Fruit fly (Drosophila melanogaster): ENCODE data around the gene CG34011.

Gene CG34011

DNA sequence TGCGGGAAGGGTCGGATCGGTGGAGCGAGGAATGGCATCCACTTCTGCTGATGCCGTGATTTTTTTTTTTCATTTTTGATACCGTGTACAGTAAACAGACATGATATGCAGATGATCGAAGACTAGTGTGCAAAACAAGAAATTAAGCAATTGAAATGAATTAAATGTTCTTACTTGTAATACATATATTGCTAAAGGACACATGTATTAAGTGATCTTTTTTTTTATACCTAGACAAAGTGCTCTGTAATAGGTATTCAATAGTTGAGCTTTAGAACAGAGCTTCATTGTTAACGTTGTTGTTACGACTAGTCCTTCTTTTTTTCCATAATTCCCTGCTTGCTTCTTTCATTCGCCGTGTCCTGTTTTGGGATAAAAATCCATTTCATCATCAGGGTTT is 34.9 kb downstream of the CG34011 start:
- TF ChIP-seq CG17801 (GFP tag; optimal IDR thresholded peaks at IDR 0.05; ENCODE audit: partially characterized antibody): no peak

DNA sequence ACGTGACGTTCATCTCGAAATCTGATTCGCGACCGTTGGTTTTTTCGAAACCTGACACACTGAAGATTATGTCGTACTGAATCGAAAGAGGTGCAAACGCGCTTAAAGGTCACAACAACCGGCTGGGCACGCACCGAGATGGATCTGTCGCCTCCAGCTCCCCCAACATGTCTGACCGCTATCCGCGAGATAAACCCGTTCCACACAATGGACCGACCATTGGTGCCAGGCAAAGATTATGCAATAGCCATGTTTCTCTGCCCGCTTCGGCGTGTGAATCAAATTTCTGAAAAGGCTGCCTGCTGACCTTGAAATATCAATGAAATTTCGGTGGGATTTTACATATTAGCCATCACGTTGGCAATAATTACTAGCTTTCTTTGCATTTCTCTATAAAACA is 48.6 kb downstream of the CG34011 start:
- no peak for TF ChIP-seq CG17801 (GFP tag; optimal IDR thresholded peaks at IDR 0.05; ENCODE audit: partially characterized antibody)

DNA sequence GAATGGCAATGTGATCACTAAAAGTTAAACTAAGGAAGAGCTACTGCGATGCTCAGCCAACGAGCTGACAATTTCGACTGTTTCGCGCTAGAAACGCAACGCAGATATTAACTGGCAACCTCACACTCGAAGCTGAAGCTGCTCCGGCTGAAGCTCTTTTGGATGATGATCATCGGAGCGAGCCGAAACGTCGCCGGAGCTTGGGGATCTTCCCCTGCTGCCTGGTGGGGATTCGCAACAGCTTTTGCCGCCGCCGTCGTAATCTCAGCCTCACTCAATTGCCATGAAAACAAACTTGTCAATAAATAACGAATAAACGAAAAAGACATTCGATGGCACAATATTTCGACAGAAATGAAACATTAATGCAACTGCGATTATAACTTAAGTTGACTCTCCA is 49.5 kb downstream of the CG34011 start, which contains the start of gene obst-E:
Gene obst-E (minus strand): TSS at position 101 of the 400 bp plus-strand sequence.
- no peak for TF ChIP-seq CG17801 (GFP tag; optimal IDR thresholded peaks at IDR 0.05; ENCODE audit: partially characterized antibody)

DNA sequence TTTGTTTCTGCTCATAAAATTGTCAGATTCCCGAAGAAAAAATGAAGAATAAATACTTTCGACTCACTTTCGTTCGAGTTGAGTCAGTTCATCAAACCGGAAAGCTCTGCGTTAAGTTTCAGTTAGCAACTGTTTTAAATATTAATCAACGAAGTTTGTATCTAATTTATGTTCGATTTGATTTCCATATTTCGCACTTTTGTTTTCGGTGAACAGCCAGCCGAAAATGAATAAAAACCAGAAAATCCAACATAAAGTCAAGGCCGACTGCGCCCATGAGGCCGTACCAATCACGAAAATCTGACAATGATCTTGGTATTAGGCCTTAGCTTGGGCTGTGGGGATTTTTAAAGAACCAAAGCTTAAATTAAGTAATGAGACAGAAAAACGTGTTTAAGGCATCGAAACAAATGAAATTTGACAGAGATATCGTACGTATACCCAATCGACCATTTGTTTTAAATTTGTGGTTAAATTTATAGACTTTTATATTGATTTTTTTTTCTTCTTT is 50.1 kb downstream of the CG34011 start:
- no peak for TF ChIP-seq CG17801 (GFP tag; optimal IDR thresholded peaks at IDR 0.05; ENCODE audit: partially characterized antibody)

Data from ovary, adult (tissue).